Worm (Caenorhabditis elegans) whole organism, L1 larva: Measurements from ENCODE around the gene nphp-1.

Experiments used
- C16A3.4 ChIP-seq: fragments of 150-350 bp; optimal IDR thresholded peaks from 2 replicates; lab custom pipeline; 2014; ENCODE audit warnings: missing biosample characterization, missing genetic modification characterization
- F16B12.6 ChIP-seq: fragments of 150-350 bp; optimal IDR thresholded peaks from 2 replicates; lab custom pipeline; 2014; ENCODE audit warnings: missing biosample characterization, missing genetic modification characterization
- aha-1 ChIP-seq: fragments of 150-350 bp; optimal IDR thresholded peaks from 2 replicates; lab custom pipeline; 2014; ENCODE audit warnings: missing biosample characterization, missing genetic modification characterization
- ceh-63 ChIP-seq: fragments of 200-800 bp; sonication (Bioruptor generic); optimal IDR thresholded peaks from 2 replicates; lab custom pipeline; 2018; ENCODE audit warnings: mild to moderate bottlenecking, missing genetic modification characterization, missing compliant biosample characterization
- ceh-8 ChIP-seq: fragments of 200-800 bp; sonication (Bioruptor generic); optimal IDR thresholded peaks from 2 replicates; lab custom pipeline; 2018; ENCODE audit warnings: mild to moderate bottlenecking, missing genetic modification characterization, moderate library complexity, missing compliant biosample characterization
- ceh-82 ChIP-seq, 3 experiments: fragments of 150-350 bp in 1 of 3; sonication (generic microtip) in 2 of 3; optimal IDR thresholded peaks; 2 replicates each; lab custom pipeline; 2014 to 2017; ENCODE audit warnings: missing biosample characterization in 3 of 3, missing genetic modification characterization in 3 of 3
- ceh-88 ChIP-seq: fragments of 200-800 bp; sonication (Bioruptor generic); IDR thresholded peaks from 2 replicates; pipeline ENCODE4 v1.3.6; 2022; ENCODE audit warnings: missing genetic modification characterization, missing compliant biosample characterization
- ces-1 ChIP-seq: fragments of 150-350 bp; optimal IDR thresholded peaks from 2 replicates; lab custom pipeline; 2014; ENCODE audit warnings: missing biosample characterization, missing genetic modification reagents, missing genetic modification characterization
- dpl-1 ChIP-seq, 3 experiments: fragments of 150-350 bp in 2 of 3; sonication (generic microtip) in 1 of 3; optimal IDR thresholded peaks; 2 replicates each; lab custom pipeline; 2014 to 2017; ENCODE audit warnings: missing biosample characterization in 3 of 3, missing genetic modification characterization in 3 of 3, missing genetic modification reagents in 3 of 3
- dsc-1 ChIP-seq: sonication (generic microtip); optimal IDR thresholded peaks from 2 replicates; lab custom pipeline; 2016; ENCODE audit warnings: mild to moderate bottlenecking, missing genetic modification characterization, missing compliant biosample characterization
- efl-3 ChIP-seq: fragments of 200-800 bp; sonication (Bioruptor generic); optimal IDR thresholded peaks from 2 replicates; lab custom pipeline; 2018; ENCODE audit warnings: mild to moderate bottlenecking, missing genetic modification characterization, missing compliant biosample characterization
- egl-13 ChIP-seq: sonication (generic microtip); optimal IDR thresholded peaks from 2 replicates; lab custom pipeline; 2016; ENCODE audit warnings: missing genotype, missing genetic modification reagents, missing genetic modification characterization, missing compliant biosample characterization
- egl-27 ChIP-seq, 2 experiments: fragments of 150-350 bp in 1 of 2; sonication (generic microtip); optimal IDR thresholded peaks; 3 replicates each; lab custom pipeline; 2017 to 2018; ENCODE audit warnings: missing biosample characterization in 2 of 2, missing genetic modification characterization in 2 of 2, missing genetic modification reagents in 2 of 2
- elt-2 ChIP-seq: sonication (generic microtip); optimal IDR thresholded peaks from 2 replicates; lab custom pipeline; 2016; ENCODE audit warnings: missing genetic modification characterization, mild to moderate bottlenecking, inconsistent platforms, missing compliant biosample characterization, missing genetic modification reagents
- ets-5 ChIP-seq: fragments of 200-800 bp; sonication (Bioruptor generic); IDR thresholded peaks from 2 replicates; pipeline ENCODE4 v1.3.6; 2022; ENCODE audit warnings: missing genetic modification characterization, missing compliant biosample characterization
- fkh-4 ChIP-seq: sonication (generic microtip); optimal IDR thresholded peaks from 2 replicates; lab custom pipeline; 2016; ENCODE audit warnings: missing compliant biosample characterization, missing genetic modification characterization, borderline replicate concordance
- fkh-8 ChIP-seq: sonication (generic microtip); optimal IDR thresholded peaks from 2 replicates; lab custom pipeline; 2016; ENCODE audit warnings: mild to moderate bottlenecking, missing genetic modification characterization, missing compliant biosample characterization
- grh-1 ChIP-seq: fragments of 200-800 bp; sonication (Bioruptor generic); IDR thresholded peaks from 2 replicates; pipeline ENCODE4 v1.3.6; 2022; ENCODE audit warnings: missing genetic modification reagents, missing genetic modification characterization, missing compliant biosample characterization
- hpl-2 ChIP-seq: fragments of 150-350 bp; optimal IDR thresholded peaks from 2 replicates; lab custom pipeline; 2014; ENCODE audit warnings: missing biosample characterization, missing genetic modification reagents, missing genetic modification characterization
- jun-1 ChIP-seq: fragments of 150-350 bp; optimal IDR thresholded peaks from 2 replicates; lab custom pipeline; 2014; ENCODE audit warnings: missing biosample characterization, missing genetic modification reagents, missing genetic modification characterization
- lin-13 ChIP-seq: fragments of 150-350 bp; optimal IDR thresholded peaks from 2 replicates; lab custom pipeline; 2014; ENCODE audit warnings: missing biosample characterization, missing genetic modification reagents, missing genetic modification characterization
- lin-35 ChIP-seq, 2 experiments: fragments of 150-350 bp; optimal IDR thresholded peaks; 2 replicates each; lab custom pipeline; 2014; ENCODE audit warnings: missing biosample characterization in 2 of 2, missing genetic modification characterization in 2 of 2, missing genetic modification reagents in 2 of 2
- lir-3 ChIP-seq: sonication (generic microtip); optimal IDR thresholded peaks from 2 replicates; lab custom pipeline; 2016; ENCODE audit warnings: mild to moderate bottlenecking, missing genetic modification characterization, moderate library complexity, missing compliant biosample characterization; ENCODE audit not compliant: poor library complexity
- lsy-2 ChIP-seq, 2 experiments: fragments of 150-350 bp; optimal IDR thresholded peaks; 2 replicates each; lab custom pipeline; 2014; ENCODE audit warnings: missing biosample characterization in 2 of 2, missing genetic modification characterization in 2 of 2
- mab-9 ChIP-seq: fragments of 200-800 bp; sonication (Bioruptor generic); IDR thresholded peaks from 2 replicates; pipeline ENCODE4 v1.3.6; 2022; ENCODE audit warnings: missing genetic modification reagents, missing genetic modification characterization, missing compliant biosample characterization
- mep-1 ChIP-seq: fragments of 150-350 bp; optimal IDR thresholded peaks from 2 replicates; lab custom pipeline; 2014; ENCODE audit warnings: missing biosample characterization, missing genetic modification characterization
- nhr-12 ChIP-seq: sonication (generic microtip); optimal IDR thresholded peaks from 2 replicates; lab custom pipeline; 2017; ENCODE audit warnings: missing biosample characterization, missing genetic modification characterization
- nhr-237 ChIP-seq: fragments of 150-350 bp; optimal IDR thresholded peaks from 2 replicates; lab custom pipeline; 2014; ENCODE audit warnings: missing biosample characterization, missing genetic modification characterization
- nhr-47 ChIP-seq: sonication (generic microtip); optimal IDR thresholded peaks from 2 replicates; lab custom pipeline; 2016; ENCODE audit warnings: mild to moderate bottlenecking, missing genetic modification characterization, moderate library complexity, missing compliant biosample characterization
- nhr-77 ChIP-seq: fragments of 150-350 bp; optimal IDR thresholded peaks from 2 replicates; lab custom pipeline; 2014; ENCODE audit warnings: missing biosample characterization, missing genetic modification characterization
- nhr-90 ChIP-seq: sonication (generic microtip); optimal IDR thresholded peaks from 2 replicates; lab custom pipeline; 2016; ENCODE audit warnings: mild to moderate bottlenecking, missing genetic modification characterization, missing compliant biosample characterization; ENCODE audit not compliant: poor library complexity
- pag-3 ChIP-seq: sonication (generic microtip); optimal IDR thresholded peaks from 2 replicates; lab custom pipeline; 2017; ENCODE audit warnings: missing genetic modification characterization, mild to moderate bottlenecking, missing compliant biosample characterization, antibody characterized with exemption, borderline replicate concordance; ENCODE audit not compliant: insufficient read depth
- snpc-4 ChIP-seq: fragments of 150-350 bp; optimal IDR thresholded peaks from 2 replicates; lab custom pipeline; 2014; ENCODE audit warnings: missing biosample characterization, missing genetic modification characterization
- snu-23 ChIP-seq: sonication (generic microtip); optimal IDR thresholded peaks from 2 replicates; lab custom pipeline; 2016; ENCODE audit warnings: missing genetic modification characterization, missing compliant biosample characterization
- sox-4 ChIP-seq: sonication (generic microtip); optimal IDR thresholded peaks from 2 replicates; lab custom pipeline; 2016; ENCODE audit warnings: missing genetic modification characterization, missing compliant biosample characterization
- sptf-1 ChIP-seq: fragments of 150-350 bp; optimal IDR thresholded peaks from 2 replicates; lab custom pipeline; 2014; ENCODE audit warnings: missing biosample characterization, missing genetic modification characterization
- tbx-2 ChIP-seq: sonication (generic microtip); optimal IDR thresholded peaks from 2 replicates; lab custom pipeline; 2016; ENCODE audit warnings: missing genetic modification characterization, missing compliant biosample characterization
- unc-30 ChIP-seq: sonication (generic microtip); optimal IDR thresholded peaks from 2 replicates; lab custom pipeline; 2017; ENCODE audit warnings: missing biosample characterization, missing genetic modification characterization
- unc-98 ChIP-seq: fragments of 200-800 bp; sonication (Bioruptor generic); IDR thresholded peaks from 2 replicates; pipeline ENCODE4 v1.3.6; 2022; ENCODE audit warnings: missing genetic modification characterization, missing compliant biosample characterization
- zag-1 ChIP-seq: fragments of 150-350 bp; optimal IDR thresholded peaks from 2 replicates; lab custom pipeline; 2014; ENCODE audit warnings: missing biosample characterization, missing genetic modification characterization

Gene nphp-1

ce11 chrII:10639110-10639509, 12.9 kb downstream of the nphp-1 start, which contains the start of gene M28.9:
M28.9 (plus strand) TSS chrII:10639410.
- TF ChIP-seq egl-13: no peak
- no peak for TF ChIP-seq tbx-2 (tag; lab: Kevin White, UChicago)
- no peak for TF ChIP-seq jun-1 (tag; lab: Kevin White, UChicago)
- TF ChIP-seq C16A3.4 (tag; lab: Kevin White, UChicago): no peak
- no peak for TF ChIP-seq ceh-88 (GFP tag; lab: Robert Waterston, UW)
- TF ChIP-seq ceh-63 (GFP tag; lab: Kevin White, UChicago): no peak
- TF ChIP-seq nhr-237 (tag; lab: Kevin White, UChicago): no peak
- no peak for TF ChIP-seq nhr-77
- no peak for TF ChIP-seq ceh-8 (GFP tag; lab: Kevin White, UChicago)
- TF ChIP-seq mab-9 (GFP tag; lab: Robert Waterston, UW): no peak
- TF ChIP-seq sptf-1 (tag; lab: Kevin White, UChicago): no peak
- no peak for TF ChIP-seq fkh-4 (tag; lab: Kevin White, UChicago)
- TF ChIP-seq snu-23 (GFP tag; lab: Kevin White, UChicago): no peak
- no peak for TF ChIP-seq zag-1 (tag; lab: Kevin White, UChicago)
- no peak for TF ChIP-seq unc-30 (tag; lab: Kevin White, UChicago)
- no peak for TF ChIP-seq fkh-8
- TF ChIP-seq lsy-2 (tag; optimal IDR thresholded peaks at IDR 0.05; lab: Kevin White, UChicago): no peak

ce11 chrII:10630944-10631343, 21.1 kb downstream of the nphp-1 start:
- TF ChIP-seq sox-4 (tag; lab: Kevin White, UChicago): no peak
- TF ChIP-seq nhr-12 (tag; lab: Kevin White, UChicago): no peak
- TF ChIP-seq C16A3.4 (tag; lab: Kevin White, UChicago): no peak
- TF ChIP-seq snu-23 (GFP tag; lab: Kevin White, UChicago): no peak
- no peak for TF ChIP-seq jun-1 (tag; lab: Kevin White, UChicago)
- TF ChIP-seq ces-1 (GFP tag; lab: Kevin White, UChicago): no peak
- no peak for TF ChIP-seq ets-5 (GFP tag; lab: Robert Waterston, UW)
- no peak for TF ChIP-seq pag-3 (tag; lab: Kevin White, UChicago)
- no peak for TF ChIP-seq hpl-2
- TF ChIP-seq nhr-47 (tag; lab: Kevin White, UChicago): no peak
- no peak for TF ChIP-seq grh-1 (GFP tag; lab: Robert Waterston, UW)
- TF ChIP-seq efl-3 (GFP tag; lab: Kevin White, UChicago): no peak
- no peak for TF ChIP-seq dpl-1 (GFP tag; optimal IDR thresholded peaks at IDR 0.05; lab: Kevin White, UChicago)
- no peak for TF ChIP-seq fkh-8
- no peak for TF ChIP-seq F16B12.6
- TF ChIP-seq ceh-8 (GFP tag; lab: Kevin White, UChicago): no peak
- no peak for TF ChIP-seq snpc-4
- TF ChIP-seq lin-13: no peak
- TF ChIP-seq mep-1: no peak
- no peak for TF ChIP-seq unc-98

DNA sequence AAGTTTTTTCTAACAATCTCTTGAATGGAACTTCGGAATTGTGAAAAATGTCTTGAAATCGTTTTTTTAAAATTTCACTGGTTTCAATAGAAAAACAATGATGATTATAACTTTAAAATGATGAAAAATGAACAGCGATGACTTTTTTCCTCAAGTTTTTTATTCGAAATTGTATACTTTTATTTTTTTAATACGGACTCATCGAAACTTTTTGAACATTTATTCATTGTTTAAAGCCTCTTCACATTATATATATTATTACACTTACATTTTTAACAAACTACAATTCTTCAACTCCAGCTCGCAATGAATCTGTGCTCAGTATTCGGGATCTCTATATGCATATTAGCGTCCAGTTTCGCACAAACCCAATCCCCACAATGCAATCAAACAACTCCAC, 24.1 kb downstream of the nphp-1 start, which contains the start of gene M28.8:
M28.8 (plus strand) TSS at position 301 of the 400 bp plus-strand sequence.
- TF ChIP-seq aha-1: no peak
- TF ChIP-seq ceh-8 (GFP tag; lab: Kevin White, UChicago): no peak
- TF ChIP-seq unc-98: no peak
- no peak for TF ChIP-seq nhr-90
- TF ChIP-seq fkh-8: no peak
- no peak for TF ChIP-seq dsc-1
- no peak for TF ChIP-seq ceh-82 (tag; optimal IDR thresholded peaks at IDR 0.05; lab: Kevin White, UChicago)
- TF ChIP-seq elt-2 (tag; lab: Kevin White, UChicago): no peak
- no peak for TF ChIP-seq lir-3 (tag; lab: Kevin White, UChicago)
- TF ChIP-seq lin-35 (GFP tag; optimal IDR thresholded peaks at IDR 0.05; lab: Kevin White, UChicago): no peak
- TF ChIP-seq egl-27 (tag; optimal IDR thresholded peaks at IDR 0.05; lab: Kevin White, UChicago): no peak
- TF ChIP-seq mab-9 (GFP tag; lab: Robert Waterston, UW): no peak
- no peak for TF ChIP-seq lin-13
- TF ChIP-seq nhr-47 (tag; lab: Kevin White, UChicago): no peak
